Fruit fly (Drosophila melanogaster) whole organism, wandering third instar larva: Measurements from ENCODE around the gene Tpr2.

Experiments
- Abd-B ChIP-seq: fragments of >200 bp; optimal IDR thresholded peaks from 2 replicates; lab custom pipeline; 2017; ENCODE audit warnings: missing biosample characterization, missing genetic modification characterization
- CG32264 ChIP-seq: fragments of 200-800 bp; sonication (Bioruptor generic); optimal IDR thresholded peaks from 2 replicates; lab custom pipeline; 2016; ENCODE audit warnings: missing biosample characterization, missing genetic modification characterization
- CG9705 ChIP-seq: fragments of 200-800 bp; sonication (Bioruptor generic); optimal IDR thresholded peaks from 2 replicates; lab custom pipeline; 2018; ENCODE audit warnings: missing biosample characterization, mild to moderate bottlenecking, missing genetic modification characterization
- CrebA ChIP-seq: fragments of 200-800 bp; sonication (Bioruptor generic); optimal IDR thresholded peaks from 2 replicates; lab custom pipeline; 2016; ENCODE audit warnings: missing biosample characterization, mild to moderate bottlenecking, missing genetic modification characterization, borderline replicate concordance
- Dfd ChIP-seq: fragments of >200 bp; optimal IDR thresholded peaks from 2 replicates; lab custom pipeline; 2017; ENCODE audit warnings: missing biosample characterization, missing genetic modification characterization
- Dif ChIP-seq: fragments of 200-275, 200-300 bp; sonication (Bioruptor generic); optimal IDR thresholded peaks from 2 replicates; lab custom pipeline; 2018; ENCODE audit warnings: missing biosample characterization, missing genetic modification characterization; ENCODE audit not compliant: partially characterized antibody
- GATAd ChIP-seq: sonication (Bioruptor generic); optimal IDR thresholded peaks from 2 replicates; lab custom pipeline; 2016; ENCODE audit warnings: missing biosample characterization, missing genetic modification characterization
- HLH106 ChIP-seq: fragments of 200-800 bp; optimal IDR thresholded peaks from 3 replicates; lab custom pipeline; 2019; ENCODE audit warnings: missing biosample characterization, mild to moderate bottlenecking, missing genetic modification characterization, moderate library complexity
- Hnf4 ChIP-seq: fragments of 200-800 bp; sonication (Bioruptor generic); optimal IDR thresholded peaks from 2 replicates; lab custom pipeline; 2016; ENCODE audit warnings: missing biosample characterization, mild to moderate bottlenecking, missing genetic modification characterization
- Hr78 ChIP-seq: fragments of >200 bp; optimal IDR thresholded peaks from 2 replicates; lab custom pipeline; 2017; ENCODE audit warnings: missing biosample characterization, missing genetic modification characterization
- Hr83 ChIP-seq: fragments of 200-300 bp; sonication (Bioruptor generic); optimal IDR thresholded peaks from 2 replicates; lab custom pipeline; 2016; ENCODE audit warnings: missing biosample characterization, mild to moderate bottlenecking, missing genetic modification characterization, moderate library complexity; ENCODE audit not compliant: poor library complexity, severe bottlenecking
- Jra ChIP-seq: sonication (Bioruptor generic); optimal IDR thresholded peaks from 2 replicates; lab custom pipeline; 2016; ENCODE audit warnings: missing biosample characterization, missing genetic modification characterization
- Mio ChIP-seq: sonication (Bioruptor generic); optimal IDR thresholded peaks from 2 replicates; lab custom pipeline; 2016; ENCODE audit warnings: missing biosample characterization, missing genetic modification characterization
- Myc ChIP-seq: fragments of >200 bp; optimal IDR thresholded peaks from 2 replicates; lab custom pipeline; 2017
- N ChIP-seq: fragments of >200 bp; optimal IDR thresholded peaks from 2 replicates; lab custom pipeline; 2018; ENCODE audit warnings: missing biosample characterization, missing external identifiers, missing genetic modification characterization
- OdsH ChIP-seq: fragments of 200-800 bp; sonication (Bioruptor generic); optimal IDR thresholded peaks from 2 replicates; lab custom pipeline; 2016; ENCODE audit warnings: missing biosample characterization, mild to moderate bottlenecking, missing genetic modification characterization
- Rel ChIP-seq, 2 experiments: fragments of 200-800 bp; sonication (Bioruptor generic) in 1 of 2; optimal IDR thresholded peaks; 2 replicates in 1 of 2; 3 replicates in 1 of 2; lab custom pipeline; 2016 to 2019; ENCODE audit warnings: mild to moderate bottlenecking in 2 of 2, missing biosample characterization in 2 of 2, missing genetic modification characterization in 2 of 2, moderate library complexity in 1 of 2
- Sp1 ChIP-seq: fragments of 200-800 bp; sonication (Bioruptor generic); optimal IDR thresholded peaks from 3 replicates; lab custom pipeline; 2019; ENCODE audit warnings: missing biosample characterization, mild to moderate bottlenecking, missing genetic modification characterization, moderate library complexity
- Vsx2 ChIP-seq: fragments of 200-300, 225-300 bp; sonication (Bioruptor generic); optimal IDR thresholded peaks from 2 replicates; lab custom pipeline; 2018; ENCODE audit warnings: missing biosample characterization, missing genetic modification characterization; ENCODE audit not compliant: partially characterized antibody
- br ChIP-seq: fragments of 200-800 bp; sonication (Bioruptor generic); optimal IDR thresholded peaks from 2 replicates; lab custom pipeline; 2016; ENCODE audit warnings: missing biosample characterization, missing genetic modification characterization
- brk ChIP-seq: fragments of 200-800 bp; sonication (Bioruptor generic); optimal IDR thresholded peaks from 2 replicates; lab custom pipeline; 2016; ENCODE audit warnings: missing biosample characterization, mild to moderate bottlenecking, missing genetic modification characterization
- dl ChIP-seq, 2 experiments: fragments of 175-275, 200-275 bp in 1 of 2; fragments of 200-275 bp in 1 of 2; sonication (Bioruptor generic); optimal IDR thresholded peaks; lab custom pipeline; 2018; ENCODE audit warnings: mild to moderate bottlenecking in 2 of 2, missing biosample characterization in 2 of 2, missing genetic modification characterization in 2 of 2, moderate library complexity in 2 of 2; ENCODE audit not compliant: partially characterized antibody in 2 of 2, insufficient read depth in 1 of 2
- dmrt93B ChIP-seq: fragments of 200-800 bp; sonication (Bioruptor generic); optimal IDR thresholded peaks from 2 replicates; lab custom pipeline; 2018; ENCODE audit warnings: missing biosample characterization, mild to moderate bottlenecking, missing genetic modification characterization
- dsf ChIP-seq: sonication (Bioruptor generic); optimal IDR thresholded peaks from 2 replicates; lab custom pipeline; 2016; ENCODE audit warnings: missing biosample characterization, missing genetic modification characterization, borderline replicate concordance
- ey ChIP-seq: fragments of 200-800 bp; sonication (Bioruptor generic); optimal IDR thresholded peaks from 2 replicates; lab custom pipeline; 2016; ENCODE audit warnings: missing biosample characterization, missing genetic modification characterization
- foxo ChIP-seq, 2 experiments: fragments of 200-800 bp; sonication (Bioruptor generic); optimal IDR thresholded peaks; 2 replicates in 1 of 2; 3 replicates in 1 of 2; lab custom pipeline; 2016 to 2017; ENCODE audit warnings: missing biosample characterization in 2 of 2, missing genetic modification characterization in 2 of 2
- fru ChIP-seq: fragments of 200-800 bp; sonication (Bioruptor generic); optimal IDR thresholded peaks from 3 replicates; lab custom pipeline; 2016; ENCODE audit warnings: missing biosample characterization, mild to moderate bottlenecking, missing genetic modification characterization
- h ChIP-seq: fragments of 200-800 bp; sonication (Bioruptor generic); optimal IDR thresholded peaks from 3 replicates; lab custom pipeline; 2016; ENCODE audit warnings: missing biosample characterization, mild to moderate bottlenecking, missing genetic modification characterization
- jim ChIP-seq: fragments of 175-275, 200-325 bp; sonication (Bioruptor generic); optimal IDR thresholded peaks from 2 replicates; lab custom pipeline; 2016; ENCODE audit warnings: missing biosample characterization, mild to moderate bottlenecking, missing genetic modification characterization
- lola ChIP-seq: fragments of >200 bp; optimal IDR thresholded peaks from 2 replicates; lab custom pipeline; 2017; ENCODE audit warnings: missing biosample characterization, missing genetic modification characterization
- pan ChIP-seq: fragments of >200 bp; optimal IDR thresholded peaks from 2 replicates; lab custom pipeline; 2017
- psq ChIP-seq: fragments of 200-800 bp; sonication (Bioruptor generic); optimal IDR thresholded peaks from 3 replicates; lab custom pipeline; 2017; ENCODE audit warnings: missing biosample characterization, mild to moderate bottlenecking, missing genetic modification characterization, moderate library complexity
- rgr ChIP-seq: fragments of 200-800 bp; sonication (Bioruptor generic); optimal IDR thresholded peaks from 3 replicates; lab custom pipeline; 2016; ENCODE audit warnings: missing biosample characterization, mild to moderate bottlenecking, missing genetic modification characterization
- sage ChIP-seq: fragments of 200-800 bp; sonication (Bioruptor generic); optimal IDR thresholded peaks from 2 replicates; lab custom pipeline; 2016; ENCODE audit warnings: missing biosample characterization, mild to moderate bottlenecking, missing genetic modification characterization
- sv ChIP-seq: fragments of 200-800 bp; sonication (Bioruptor generic); optimal IDR thresholded peaks from 3 replicates; lab custom pipeline; 2016; ENCODE audit warnings: missing biosample characterization, missing genetic modification characterization
- tai ChIP-seq: sonication (Bioruptor generic); optimal IDR thresholded peaks from 2 replicates; lab custom pipeline; 2016; ENCODE audit warnings: missing biosample characterization, missing genetic modification characterization
- usp ChIP-seq: fragments of >200 bp; optimal IDR thresholded peaks from 2 replicates; lab custom pipeline; 2017; ENCODE audit warnings: missing biosample characterization, missing genetic modification characterization
- woc ChIP-seq: sonication (Bioruptor generic); optimal IDR thresholded peaks from 2 replicates; lab custom pipeline; 2016; ENCODE audit warnings: missing biosample characterization, mild to moderate bottlenecking, missing genetic modification characterization

Gene Tpr2

dm6 chr2L:16531507-16532134 is 40.3 kb downstream of the Tpr2 start:
- TF ChIP-seq rgr (GFP tag; lab: Kevin White, UChicago) = peak; percentile 11
- no peak for TF ChIP-seq dl (GFP tag; optimal IDR thresholded peaks at IDR 0.05; lab: Kevin White, UChicago; ENCODE audit: insufficient read depth in 1 of 2, partially characterized antibody in 2 of 2)

DNA sequence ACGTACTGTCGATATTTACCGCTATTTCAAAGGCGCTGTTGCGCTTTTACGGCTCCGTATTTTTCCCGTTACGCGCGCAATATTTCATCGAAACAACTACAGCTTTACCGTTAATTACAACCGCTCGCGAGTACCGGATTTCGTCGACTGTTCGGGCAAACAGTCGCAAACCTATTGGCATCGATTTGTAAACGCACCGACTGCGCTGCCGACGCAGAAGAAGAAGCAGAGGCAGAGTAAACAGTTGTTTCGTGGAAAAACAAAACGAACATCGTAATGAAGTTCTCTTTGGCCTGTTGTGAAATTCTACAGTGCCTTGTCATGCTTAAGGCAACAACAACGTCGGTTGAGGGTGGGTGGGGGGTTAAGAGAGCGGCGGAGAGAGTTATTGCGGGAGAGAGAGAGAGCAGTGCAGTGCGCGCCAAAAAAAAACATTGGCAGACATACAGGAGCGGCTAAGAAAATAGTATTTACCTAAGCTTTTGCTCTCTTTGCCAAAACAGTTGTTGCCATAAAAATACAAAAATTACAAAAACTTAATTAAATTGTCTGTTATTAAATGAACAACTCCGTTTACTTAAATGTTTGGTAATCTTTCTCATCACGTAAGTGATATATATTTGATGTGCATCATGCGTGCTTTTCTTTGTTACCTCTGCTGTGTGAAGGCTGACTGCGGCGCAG is 41.5 kb downstream of the Tpr2 start, which contains the start of gene CG5953:
CG5953 (minus strand) TSS at position 176 of the 684 bp plus-strand sequence.
- TF ChIP-seq lola (no peak), Abd-B (GFP tag; lab: Kevin White, UChicago) (no peak), rgr (GFP tag; lab: Kevin White, UChicago) (peak; percentile 97), Vsx2 (GFP tag; lab: Kevin White, UChicago) (peak; percentile 56), dmrt93B (GFP tag; lab: Kevin White, UChicago) (peak; percentile 97), Hr78 (no peak), Myc (lab: Kevin White, UChicago) (no peak), OdsH (peak; percentile 98), N (GFP tag; lab: Kevin White, UChicago) (no peak), Dif (GFP tag; lab: Kevin White, UChicago) (peak; percentile 85), brk (peak; percentile 86), CG32264 (GFP tag; lab: Kevin White, UChicago) (peak; percentile 95), sv (peak; percentile 95), ey (GFP tag; lab: Kevin White, UChicago) (peak; percentile 98), CrebA (peak; percentile 68), Mio (GFP tag; lab: Kevin White, UChicago) (peak; percentile 62), HLH106 (peak; percentile 98), sage (peak; percentile 71), dsf (peak; percentile 67), fru (GFP tag; lab: Kevin White, UChicago) (peak; percentile 98), CG9705 (peak; percentile 96), psq (no peak), foxo (GFP tag; optimal IDR thresholded peaks at IDR 0.05; lab: Kevin White, UChicago) (peak; percentile 67 to 97), Dfd (GFP tag; lab: Kevin White, UChicago) (peak; percentile 89), jim (GFP tag; lab: Kevin White, UChicago) (no peak), Rel (GFP tag; optimal IDR thresholded peaks at IDR 0.05; lab: Kevin White, UChicago) (peak; percentile 44), Rel (tag; optimal IDR thresholded peaks at IDR 0.05; lab: Kevin White, UChicago) (peak; percentile 69), woc (peak; percentile 98), Jra (GFP tag; lab: Kevin White, UChicago) (peak; percentile 83), tai (no peak), br (GFP tag; lab: Kevin White, UChicago) (peak; percentile 97), dl (GFP tag; optimal IDR thresholded peaks at IDR 0.05; lab: Kevin White, UChicago; ENCODE audit: insufficient read depth in 1 of 2, partially characterized antibody in 2 of 2) (peak; percentile 71 to 80), Hr83 (GFP tag; lab: Kevin White, UChicago) (peak; percentile 8), h (GFP tag; lab: Kevin White, UChicago) (peak; percentile 97), pan (lab: Kevin White, UChicago) (no peak), Hnf4 (peak; percentile 77), GATAd (GFP tag; lab: Kevin White, UChicago) (peak; percentile 45), usp (no peak), Sp1 (peak; percentile 98)
- TF ChIP-seq, all 38 proteins: peak for 28
